Worm (Caenorhabditis elegans) whole organism, L4 larva: ENCODE data around the gene cyp-13A2.

Source experiments
- F10B5.3 ChIP-seq: sonication (generic microtip); optimal IDR thresholded peaks from 2 replicates; lab custom pipeline; 2016; ENCODE audit warnings: mild to moderate bottlenecking, missing genetic modification characterization, missing compliant biosample characterization
- R02D3.7 ChIP-seq: fragments of 150-350 bp; sonication (generic microtip); optimal IDR thresholded peaks from 3 replicates; lab custom pipeline; 2014; ENCODE audit warnings: missing biosample characterization, missing genetic modification characterization
- T20F7.1 ChIP-seq: fragments of 200-800 bp; sonication (Bioruptor generic); optimal IDR thresholded peaks from 2 replicates; lab custom pipeline; 2018; ENCODE audit warnings: mild to moderate bottlenecking, missing genetic modification characterization, missing compliant biosample characterization
- Y5F2A.4 ChIP-seq: fragments of 200-800 bp; sonication (Bioruptor generic); optimal IDR thresholded peaks from 2 replicates; lab custom pipeline; 2018; ENCODE audit warnings: mild to moderate bottlenecking, missing genetic modification characterization, missing compliant biosample characterization
- ZK337.2 ChIP-seq: fragments of 200-800 bp; sonication (Bioruptor generic); IDR thresholded peaks from 2 replicates; pipeline ENCODE4 v1.3.6; 2022; ENCODE audit warnings: missing genetic modification reagents, missing genetic modification characterization, missing compliant biosample characterization
- ZK546.5 ChIP-seq, 2 experiments: sonication (generic microtip); optimal IDR thresholded peaks; 2 replicates each; lab custom pipeline; 2017; ENCODE audit warnings: missing biosample characterization in 2 of 2, missing genetic modification characterization in 2 of 2
- aha-1 ChIP-seq: fragments of 150-350 bp; peaks from one replicate; lab custom pipeline; 2014; ENCODE audit warnings: missing biosample characterization, missing genetic modification characterization
- ama-1 ChIP-seq: fragments of 150-350 bp; optimal IDR thresholded peaks from 2 replicates; lab custom pipeline; 2014; ENCODE audit warnings: inconsistent platforms, mixed read lengths
- attf-4 ChIP-seq: sonication (generic microtip); optimal IDR thresholded peaks from 3 replicates; lab custom pipeline; 2017; ENCODE audit warnings: missing biosample characterization, missing genetic modification characterization
- ceh-20 ChIP-seq: fragments of 200-800 bp; sonication (Bioruptor generic); IDR thresholded peaks from 2 replicates; pipeline ENCODE4 v1.3.6; 2022; ENCODE audit warnings: missing genetic modification reagents, missing genetic modification characterization, missing compliant biosample characterization
- ceh-32 ChIP-seq: sonication (generic microtip); optimal IDR thresholded peaks from 2 replicates; lab custom pipeline; 2016; ENCODE audit warnings: mild to moderate bottlenecking, missing genetic modification characterization, missing compliant biosample characterization; ENCODE audit not compliant: poor library complexity
- ceh-62 ChIP-seq: sonication (generic microtip); optimal IDR thresholded peaks from 2 replicates; lab custom pipeline; 2017; ENCODE audit warnings: missing biosample characterization, missing genetic modification characterization
- ceh-82 ChIP-seq: sonication (generic microtip); optimal IDR thresholded peaks from 2 replicates; lab custom pipeline; 2017; ENCODE audit warnings: missing biosample characterization, missing genetic modification characterization
- dmd-6 ChIP-seq: fragments of 200-800 bp; sonication (Bioruptor generic); IDR thresholded peaks from 2 replicates; pipeline ENCODE4 v1.3.6; 2022; ENCODE audit warnings: missing genetic modification reagents, missing genetic modification characterization, missing compliant biosample characterization
- duxl-1 ChIP-seq: sonication (generic microtip); optimal IDR thresholded peaks from 2 replicates; lab custom pipeline; 2016; ENCODE audit warnings: mild to moderate bottlenecking, missing genetic modification characterization, moderate library complexity, missing compliant biosample characterization; ENCODE audit not compliant: poor library complexity
- dve-1 ChIP-seq: sonication (generic microtip); optimal IDR thresholded peaks from 2 replicates; lab custom pipeline; 2017; ENCODE audit warnings: antibody characterized with exemption, mild to moderate bottlenecking, missing genetic modification characterization, missing compliant biosample characterization; ENCODE audit not compliant: insufficient read depth
- hif-1 ChIP-seq, 2 experiments: sonication (generic microtip); optimal IDR thresholded peaks; 2 replicates each; lab custom pipeline; 2016 to 2017; ENCODE audit warnings: missing compliant biosample characterization in 2 of 2, missing genetic modification characterization in 2 of 2, missing genetic modification reagents in 2 of 2, missing genotype in 2 of 2, mild to moderate bottlenecking in 1 of 2
- hlh-11 ChIP-seq: fragments of 200-800 bp; sonication (Bioruptor generic); optimal IDR thresholded peaks from 2 replicates; lab custom pipeline; 2018; ENCODE audit warnings: mild to moderate bottlenecking, missing genetic modification characterization, missing compliant biosample characterization
- jun-1 ChIP-seq: fragments of 150-350 bp; optimal IDR thresholded peaks from 2 replicates; lab custom pipeline; 2014; ENCODE audit warnings: missing biosample characterization, missing genetic modification reagents, missing genetic modification characterization
- lim-7 ChIP-seq: fragments of 200-800 bp; sonication (Bioruptor generic); IDR thresholded peaks from 2 replicates; pipeline ENCODE4 v1.3.6; 2022; ENCODE audit warnings: missing genetic modification characterization, missing compliant biosample characterization
- lin-1 ChIP-seq: fragments of 200-800 bp; sonication (Bioruptor generic); IDR thresholded peaks from 2 replicates; pipeline ENCODE4 v1.3.6; 2022; ENCODE audit warnings: missing genetic modification reagents, missing genetic modification characterization, missing compliant biosample characterization
- lin-29 ChIP-seq: fragments of 200-800 bp; sonication (Bioruptor generic); IDR thresholded peaks from 2 replicates; pipeline ENCODE4 v1.3.6; 2022; ENCODE audit warnings: missing genetic modification reagents, missing genetic modification characterization, missing compliant biosample characterization
- lin-38 ChIP-seq: fragments of 200-800 bp; sonication (Bioruptor generic); IDR thresholded peaks from 2 replicates; pipeline ENCODE4 v1.3.6; 2022; ENCODE audit warnings: missing genetic modification reagents, missing genetic modification characterization, missing compliant biosample characterization
- lir-3 ChIP-seq: sonication (generic microtip); optimal IDR thresholded peaks from 2 replicates; lab custom pipeline; 2016; ENCODE audit warnings: mild to moderate bottlenecking, missing genetic modification characterization, missing compliant biosample characterization
- madf-5 ChIP-seq, 2 experiments: fragments of 200-800 bp; sonication (Bioruptor generic); IDR thresholded peaks; 2 replicates each; pipeline ENCODE4 v1.3.6; 2022; ENCODE audit warnings: missing compliant biosample characterization in 2 of 2, missing genetic modification characterization in 2 of 2
- mdt-29 ChIP-seq: fragments of 200-800 bp; sonication (Bioruptor generic); IDR thresholded peaks from 2 replicates; pipeline ENCODE4 v1.3.6; 2022; ENCODE audit warnings: missing genetic modification reagents, missing genetic modification characterization, missing compliant biosample characterization
- mep-1 ChIP-seq: fragments of 150-350 bp; sonication (generic microtip); optimal IDR thresholded peaks from 3 replicates; lab custom pipeline; 2014; ENCODE audit warnings: missing biosample characterization, missing genetic modification characterization
- mes-2 ChIP-seq: sonication (generic microtip); optimal IDR thresholded peaks from 2 replicates; lab custom pipeline; 2016; ENCODE audit warnings: missing genotype, mild to moderate bottlenecking, missing genetic modification characterization, missing compliant biosample characterization; ENCODE audit not compliant: poor library complexity, severe bottlenecking
- mxl-2 ChIP-seq: fragments of 200-800 bp; sonication (Bioruptor generic); conservative IDR thresholded peaks from 2 replicates; pipeline ENCODE4 v1.3.6; 2022; ENCODE audit warnings: missing genetic modification reagents, missing genetic modification characterization, missing compliant biosample characterization
- mxl-3 ChIP-seq: fragments of 200-800 bp; sonication (Bioruptor generic); optimal IDR thresholded peaks from 2 replicates; lab custom pipeline; 2018; ENCODE audit warnings: mild to moderate bottlenecking, missing genetic modification characterization, missing compliant biosample characterization
- nhr-102 ChIP-seq: sonication (generic microtip); optimal IDR thresholded peaks from 2 replicates; lab custom pipeline; 2016; ENCODE audit warnings: mild to moderate bottlenecking, missing genetic modification characterization, moderate library complexity, missing compliant biosample characterization
- nhr-11 ChIP-seq: fragments of 150-350 bp; optimal IDR thresholded peaks from 2 replicates; lab custom pipeline; 2014; ENCODE audit warnings: missing biosample characterization, missing genetic modification characterization
- nhr-25 ChIP-seq: sonication (generic microtip); optimal IDR thresholded peaks from 2 replicates; lab custom pipeline; 2017; ENCODE audit warnings: missing genetic modification characterization, mild to moderate bottlenecking, missing compliant biosample characterization, antibody characterized with exemption, moderate library complexity, borderline replicate concordance; ENCODE audit not compliant: insufficient read depth
- nhr-28 ChIP-seq: fragments of 150-350 bp; optimal IDR thresholded peaks from 2 replicates; lab custom pipeline; 2014; ENCODE audit warnings: missing biosample characterization, missing genetic modification characterization
- nhr-6 ChIP-seq: fragments of 150-350 bp; optimal IDR thresholded peaks from 2 replicates; lab custom pipeline; 2014; ENCODE audit warnings: missing biosample characterization, missing genetic modification characterization
- nhr-76 ChIP-seq: fragments of 150-350 bp; optimal IDR thresholded peaks from 2 replicates; lab custom pipeline; 2014; ENCODE audit warnings: missing biosample characterization, missing genetic modification characterization
- nhr-77 ChIP-seq: fragments of 150-350 bp; optimal IDR thresholded peaks from 2 replicates; lab custom pipeline; 2014; ENCODE audit warnings: missing biosample characterization, missing genetic modification characterization
- pha-4 ChIP-seq, 2 experiments: fragments of 150-350 bp in 1 of 2; fragments of 200-800 bp in 1 of 2; sonication (Bioruptor generic) in 1 of 2; IDR thresholded peaks in 1 of 2; optimal IDR thresholded peaks in 1 of 2; 2 replicates each; pipeline versions ENCODE4 v1.3.6 to Lab custom; 2014 to 2022; ENCODE audit warnings: missing genetic modification characterization in 2 of 2, missing genetic modification reagents in 2 of 2, missing biosample characterization in 1 of 2, missing compliant biosample characterization in 1 of 2
- php-3 ChIP-seq: fragments of 200-800 bp; sonication (Bioruptor generic); IDR thresholded peaks from 2 replicates; pipeline ENCODE4 v1.3.6; 2022; ENCODE audit warnings: missing genetic modification reagents, missing genetic modification characterization, missing compliant biosample characterization
- pqm-1 ChIP-seq: sonication (generic microtip); optimal IDR thresholded peaks from 2 replicates; lab custom pipeline; 2017; ENCODE audit warnings: missing biosample characterization, missing genetic modification characterization
- unc-130 ChIP-seq: sonication (generic microtip); optimal IDR thresholded peaks from 2 replicates; lab custom pipeline; 2016; ENCODE audit warnings: missing genetic modification reagents, missing genetic modification characterization, missing compliant biosample characterization
- unc-62 ChIP-seq, 3 experiments: fragments of 150-350 bp in 1 of 3; sonication (generic microtip); optimal IDR thresholded peaks in 2 of 3; peaks in 1 of 3; 1 replicate in 1 of 3; 2 replicates in 2 of 3; lab custom pipeline; 2014 to 2017; ENCODE audit warnings: missing biosample characterization in 3 of 3, missing genetic modification characterization in 3 of 3, missing genetic modification reagents in 3 of 3, missing genotype in 1 of 3

The cyp-13A2 gene

ce11 chrII:9781842-9782241, 5.6 kb downstream of the cyp-13A2 start, which contains the start of gene cyp-13A1:
Gene cyp-13A1, minus strand, starts transcription at chrII:9781997.
- TF ChIP-seq ZK546.5 (tag; optimal IDR thresholded peaks at IDR 0.05; lab: Kevin White, UChicago), result no peak
- peak; percentile 15 for TF ChIP-seq nhr-102 (tag; lab: Kevin White, UChicago)
- no peak for TF ChIP-seq jun-1 (tag; lab: Kevin White, UChicago)
- peak; percentile 67; the same call in 1 of the 2 replicates for TF ChIP-seq dmd-6 (GFP tag; lab: Robert Waterston, UW)
- TF ChIP-seq dve-1 (tag; lab: Kevin White, UChicago), result peak; percentile 6
- TF ChIP-seq nhr-28 (tag; lab: Kevin White, UChicago), result peak; percentile 64
- TF ChIP-seq pqm-1 (tag; lab: Kevin White, UChicago), result peak; percentile 27
- TF ChIP-seq nhr-76 (tag; lab: Kevin White, UChicago), result no peak
- no peak for TF ChIP-seq ceh-82 (tag; lab: Kevin White, UChicago)
- peak in 1 of 2 experiments; percentile 87 for TF ChIP-seq unc-62 (GFP tag; optimal IDR thresholded peaks at IDR 0.05 in 1 of 2; lab: Kevin White, UChicago)
- TF ChIP-seq unc-62 (tag; optimal IDR thresholded peaks at IDR 0.05; lab: Kevin White, UChicago), result no peak
- TF ChIP-seq nhr-77, result peak; percentile 27

ce11 chrII:9778495-9778894, 8.9 kb downstream of the cyp-13A2 start:
- TF ChIP-seq nhr-25 (no peak), aha-1 (tag; lab: Kevin White, UChicago) (peak; percentile 9), unc-62 (GFP tag; optimal IDR thresholded peaks at IDR 0.05 in 1 of 2; lab: Kevin White, UChicago) (peak in 1 of 2 experiments; percentile 19), unc-62 (tag; optimal IDR thresholded peaks at IDR 0.05; lab: Kevin White, UChicago) (no peak), T20F7.1 (GFP tag; lab: Kevin White, UChicago) (no peak)
- TF ChIP-seq, all 104 proteins: peak for 2

- no peak for TF ChIP-seq lir-3
- no peak for TF ChIP-seq hif-1 (tag; optimal IDR thresholded peaks at IDR 0.05; lab: Kevin White, UChicago)
- no peak for TF ChIP-seq hlh-11 (tag; lab: Kevin White, UChicago)
Observed at ce11 chrII:9775790-9776189, 11.6 kb downstream of the cyp-13A2 start, which contains the start of gene T10B9.9. Gene T10B9.9, minus strand, starts transcription at chrII:9775890.

ce11 chrII:9774653-9775052, 12.8 kb downstream of the cyp-13A2 start:
- TF ChIP-seq nhr-76 (tag; lab: Kevin White, UChicago) (no peak), nhr-102 (tag; lab: Kevin White, UChicago) (peak; percentile 85), attf-4 (tag; lab: Kevin White, UChicago) (no peak), unc-130 (peak; percentile 74), duxl-1 (tag; lab: Kevin White, UChicago) (peak; percentile 58), unc-62 (GFP tag; optimal IDR thresholded peaks at IDR 0.05 in 1 of 2; lab: Kevin White, UChicago) (no peak), unc-62 (tag; optimal IDR thresholded peaks at IDR 0.05; lab: Kevin White, UChicago) (no peak), lir-3 (peak; percentile 36), mes-2 (no peak), pha-4 (GFP tag; IDR thresholded peaks at IDR 0.05; lab: Robert Waterston, UW) (peak; percentile 86), pha-4 (tag; optimal IDR thresholded peaks at IDR 0.05; lab: Kevin White, UChicago) (no peak), F10B5.3 (tag; lab: Kevin White, UChicago) (no peak), ZK337.2 (peak; percentile 55; the same call in 1 of the 2 replicates), nhr-6 (tag; lab: Kevin White, UChicago) (peak; percentile 18), madf-5 (GFP tag; IDR thresholded peaks at IDR 0.05; lab: Robert Waterston, UW) (peak; percentile 66 to 77; a peak in 2 of 4 replicates), mdt-29 (GFP tag; lab: Robert Waterston, UW) (peak; percentile 73), ceh-62 (tag; lab: Kevin White, UChicago) (no peak), lim-7 (GFP tag; lab: Robert Waterston, UW) (peak; percentile 95), lin-29 (GFP tag; lab: Robert Waterston, UW) (no peak), ama-1 (no peak), lin-38 (GFP tag; lab: Robert Waterston, UW) (peak; percentile 77), mxl-2 (GFP tag; lab: Robert Waterston, UW) (0 out of 2 replicates have a peak, but pooled peaks have one; percentile 25), nhr-11 (tag; lab: Kevin White, UChicago) (no peak), hlh-11 (tag; lab: Kevin White, UChicago) (no peak), ceh-32 (tag; lab: Kevin White, UChicago) (no peak), lin-1 (GFP tag; lab: Robert Waterston, UW) (peak; percentile 86), Y5F2A.4 (GFP tag; lab: Kevin White, UChicago) (peak; percentile 76), mep-1 (tag; lab: Kevin White, UChicago) (peak; percentile 63), R02D3.7 (no peak), mxl-3 (GFP tag; lab: Kevin White, UChicago) (peak; percentile 53), php-3 (no peak; the same call in none of the 2 replicates), ceh-20 (GFP tag; lab: Robert Waterston, UW) (peak; percentile 81)
